Worm (Caenorhabditis elegans) whole organism, midembryonic: ENCODE data around the gene sri-40.

Source experiments
- T22C8.4 ChIP-seq: fragments of 200-800 bp; sonication (Bioruptor generic); IDR thresholded peaks from 2 replicates; pipeline ENCODE4 v1.3.6; 2022; ENCODE audit warnings: missing genetic modification characterization, missing compliant biosample characterization
- cog-1 ChIP-seq: sonication (generic microtip); optimal IDR thresholded peaks from 2 replicates; lab custom pipeline; 2016; ENCODE audit warnings: missing genetic modification characterization, missing compliant biosample characterization
- flt-1 ChIP-seq: fragments of 200-800 bp; sonication (Bioruptor generic); IDR thresholded peaks from 2 replicates; pipeline ENCODE4 v1.3.6; 2022; ENCODE audit warnings: missing genetic modification characterization, missing compliant biosample characterization
- klf-2 ChIP-seq: fragments of 200-800 bp; sonication (Bioruptor generic); conservative IDR thresholded peaks from 2 replicates; pipeline ENCODE4 v1.3.6; 2022; ENCODE audit warnings: missing genetic modification reagents, missing genetic modification characterization, missing compliant biosample characterization
- med-1 ChIP-seq: sonication (generic microtip); optimal IDR thresholded peaks from 2 replicates; lab custom pipeline; 2017; ENCODE audit warnings: missing genetic modification characterization, mild to moderate bottlenecking, missing compliant biosample characterization, antibody characterized with exemption, missing genetic modification reagents; ENCODE audit not compliant: insufficient read depth
- ref-1 ChIP-seq: fragments of 200-800 bp; sonication (Bioruptor generic); conservative IDR thresholded peaks from 2 replicates; pipeline ENCODE4 v1.3.6; 2022; ENCODE audit warnings: missing genetic modification reagents, missing genetic modification characterization, missing compliant biosample characterization
- ztf-23 ChIP-seq: fragments of 200-800 bp; sonication (Bioruptor generic); IDR thresholded peaks from 2 replicates; pipeline ENCODE4 v1.3.6; 2022; ENCODE audit warnings: missing genetic modification reagents, missing genetic modification characterization, missing compliant biosample characterization
- ztf-29 ChIP-seq: fragments of 200-800 bp; sonication (Bioruptor generic); IDR thresholded peaks from 2 replicates; pipeline ENCODE4 v1.3.6; 2022; ENCODE audit warnings: missing genetic modification reagents, missing genetic modification characterization, missing compliant biosample characterization

DNA sequence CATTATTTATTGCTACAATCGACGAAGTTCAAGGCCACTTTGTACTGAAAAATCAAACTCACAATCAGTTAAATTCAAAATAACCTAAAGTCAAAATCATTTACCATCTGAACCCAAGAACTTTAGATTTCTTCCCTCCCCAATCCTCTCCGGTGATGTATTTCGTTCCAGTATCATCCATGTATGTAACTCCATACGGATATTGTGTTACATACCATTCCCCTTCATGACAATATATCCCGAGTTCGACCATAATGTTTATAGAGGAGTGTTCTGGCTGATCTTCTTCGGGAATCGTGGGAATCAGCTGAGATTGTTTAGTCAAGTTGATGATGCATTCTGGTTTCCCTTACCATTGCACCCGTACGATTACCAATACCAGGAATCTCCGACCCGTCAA, 29.4 kb upstream of the sri-40 start:
- TF ChIP-seq ztf-23 (GFP tag; lab: Robert Waterston, UW) (no peak), ref-1 (no peak), flt-1 (GFP tag; lab: Robert Waterston, UW) (no peak), klf-2 (GFP tag; lab: Robert Waterston, UW) (no peak), cog-1 (tag; lab: Kevin White, UChicago) (no peak), med-1 (GFP tag; lab: Kevin White, UChicago) (no peak), ztf-29 (no peak), T22C8.4 (GFP tag; lab: Robert Waterston, UW) (no peak)
